Fruit fly (Drosophila melanogaster) whole organism, larva: ENCODE measurements around the gene CG14234.

ENCODE experiments used
- noc ChIP-seq: fragments of 200-800 bp; sonication (Bioruptor generic); optimal IDR thresholded peaks from 3 replicates; lab custom pipeline; 2019; ENCODE audit warnings: missing biosample characterization, mild to moderate bottlenecking, missing genetic modification characterization, moderate library complexity

The CG14234 gene

DNA sequence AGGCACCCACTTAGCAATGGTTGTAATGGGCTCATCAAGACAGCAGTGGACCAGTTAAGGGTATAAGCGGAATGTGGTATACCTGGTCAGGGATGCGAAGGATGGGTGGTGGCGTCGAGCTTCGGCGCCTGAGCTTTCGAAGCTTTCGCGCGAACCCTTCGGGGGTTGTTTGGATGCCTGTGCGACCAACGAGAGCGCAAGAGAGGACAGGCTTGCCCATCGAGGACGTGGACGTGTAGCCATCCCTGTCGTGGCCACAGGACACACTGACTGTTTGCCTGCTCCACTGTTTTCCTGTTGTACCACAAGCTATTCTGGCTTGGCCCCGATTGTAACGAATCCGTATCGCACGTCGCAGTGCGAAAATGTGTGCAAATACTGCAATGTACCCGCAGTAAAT lies at the start of gene CG14234:
CG14234 (plus strand) TSS at position 301 of the 400 bp plus-strand sequence.
- no peak for TF ChIP-seq noc (tag; lab: Kevin White, UChicago)

DNA sequence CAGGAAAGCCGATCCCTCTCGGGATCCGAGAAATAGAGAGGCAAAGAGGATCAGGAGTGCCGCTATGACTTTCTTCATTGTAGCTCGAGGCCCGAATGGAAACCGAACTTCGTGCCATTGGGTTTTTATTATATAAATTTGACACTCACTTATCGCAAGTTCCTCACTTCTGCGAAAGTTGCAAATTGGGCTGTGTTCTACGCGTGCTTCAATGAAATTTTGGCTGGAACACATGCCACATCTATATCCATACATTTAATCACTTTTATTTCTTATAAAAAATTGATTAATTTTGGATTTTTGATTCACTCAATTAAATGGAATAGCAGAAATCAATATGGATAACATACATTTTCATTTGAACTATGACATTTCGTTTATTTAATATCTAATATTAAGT lies 46.5 kb upstream of the CG14234 start, which contains the start of gene CG14227:
CG14227 (minus strand) TSS at position 101 of the 400 bp plus-strand sequence.
- TF ChIP-seq noc (tag; lab: Kevin White, UChicago): no peak

DNA sequence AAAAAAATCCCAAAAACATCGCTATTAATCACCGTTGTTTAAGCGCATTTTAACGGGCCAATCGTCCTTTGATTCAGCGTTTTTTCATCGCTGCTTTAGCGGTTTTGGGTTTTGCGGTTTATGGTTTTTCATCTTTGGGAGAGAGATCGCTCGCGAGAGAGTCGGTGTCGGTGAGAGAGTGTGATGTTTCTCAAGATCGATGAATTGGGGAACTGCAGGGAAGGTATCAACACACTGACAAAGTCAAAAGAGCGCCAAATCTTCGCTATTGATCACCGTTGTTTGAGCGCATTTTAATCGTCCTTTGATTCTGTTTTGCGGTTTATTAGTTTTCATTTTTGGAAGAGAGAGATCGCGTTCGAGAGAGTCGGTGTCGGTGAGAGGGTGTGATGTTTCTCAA lies 45.3 kb upstream of the CG14234 start:
- TF ChIP-seq noc (tag; lab: Kevin White, UChicago): no peak

DNA sequence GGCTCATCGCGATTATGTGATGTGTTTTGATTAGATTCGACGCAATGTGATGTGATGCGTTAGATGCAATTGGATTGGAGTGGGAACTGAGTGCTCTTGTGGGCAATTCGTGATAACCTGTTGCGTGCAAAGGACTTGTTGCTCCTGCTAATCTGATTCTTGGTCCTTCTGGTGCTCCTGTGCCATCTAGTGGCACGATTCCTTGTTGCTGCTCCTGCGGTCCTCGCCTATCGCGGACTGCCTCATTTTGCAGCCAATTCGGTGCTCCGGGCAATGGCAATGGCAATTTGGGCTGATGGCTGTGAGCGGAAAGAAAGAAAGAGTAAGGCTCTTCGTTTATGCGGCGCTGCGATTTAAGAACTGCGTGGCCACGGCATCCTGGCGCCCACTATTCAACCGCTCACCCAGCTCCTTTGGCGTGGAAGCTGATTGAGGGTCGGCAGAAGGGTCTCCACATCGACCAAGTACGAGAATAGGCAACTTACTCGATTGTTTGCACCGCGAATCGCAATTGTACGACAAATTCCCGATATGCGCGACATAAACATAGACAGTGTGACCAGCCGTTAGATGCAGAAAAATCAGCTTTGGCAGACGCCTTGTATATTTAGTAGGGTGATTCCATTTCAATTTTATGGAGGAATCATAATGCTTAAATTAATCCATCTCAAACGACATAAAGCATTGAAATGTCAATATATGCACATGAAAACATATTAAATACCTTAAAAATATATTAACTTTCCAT lies 42.2 kb upstream of the CG14234 start, which contains the start of gene Mer:
Mer (minus strand) TSS at position 550 of the 748 bp plus-strand sequence.
- peak; percentile 77 for TF ChIP-seq noc (tag; lab: Kevin White, UChicago)

DNA sequence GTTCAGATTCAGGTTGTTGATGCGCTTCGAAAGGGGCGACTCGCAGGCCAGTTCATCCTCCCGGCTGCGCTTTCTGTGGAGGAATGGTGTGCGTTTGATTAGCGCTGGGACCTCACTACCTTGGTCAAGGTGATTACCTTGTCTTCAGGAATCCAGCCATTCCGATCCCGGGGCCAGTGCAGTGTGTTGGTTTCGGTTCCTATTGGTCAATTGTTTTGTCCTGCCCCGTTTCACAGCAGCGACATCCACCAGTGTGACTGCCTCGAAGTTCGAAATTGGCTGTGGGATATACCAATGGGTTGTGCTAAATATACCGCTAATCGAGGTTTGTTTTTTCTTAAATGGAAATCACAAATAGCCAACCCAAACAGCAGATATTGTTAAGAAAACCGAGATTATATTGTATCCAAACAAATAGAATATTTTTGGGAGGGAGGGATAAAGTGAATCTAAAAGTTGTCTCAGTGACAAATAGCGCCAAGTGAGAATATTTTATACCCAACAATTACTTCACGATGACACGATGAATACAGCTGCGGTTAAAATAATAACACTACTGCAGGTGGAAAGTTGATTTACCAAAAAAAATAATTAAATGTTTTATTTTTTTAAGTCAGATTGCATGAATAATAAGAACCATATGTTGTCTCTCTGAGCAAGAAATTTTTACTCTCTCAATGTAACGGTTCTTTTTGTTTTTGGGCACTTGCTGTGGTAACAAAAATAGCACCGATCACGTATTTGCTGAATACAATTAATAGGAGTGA lies 40.4 kb upstream of the CG14234 start, which contains the start of gene CG14229:
CG14229 (minus strand) TSS at position 459 of the 767 bp plus-strand sequence.
- TF ChIP-seq noc (tag; lab: Kevin White, UChicago): no peak

DNA sequence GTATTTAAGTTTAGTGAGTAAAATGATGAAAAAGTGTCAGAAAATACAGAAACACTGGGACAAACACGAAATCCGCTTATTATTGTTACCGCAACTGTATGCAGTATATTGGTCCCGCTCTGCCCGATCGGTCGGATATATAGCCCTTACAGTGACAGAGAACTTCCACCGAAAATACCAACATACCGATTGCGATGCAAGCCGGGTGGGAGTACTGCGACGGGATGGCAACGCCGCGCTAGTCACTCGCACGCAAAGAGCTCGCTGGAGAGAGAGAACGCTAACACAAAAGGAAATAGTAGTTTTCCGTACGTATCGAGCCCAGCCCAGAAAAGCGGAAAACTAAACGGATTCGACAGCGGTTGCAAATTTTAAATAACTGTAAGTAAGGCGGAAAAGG lies 38.5 kb upstream of the CG14234 start, which contains the start of gene Cdc42:
Cdc42 (plus strand) TSS at position 247 of the 400 bp plus-strand sequence.
- no peak for TF ChIP-seq noc (tag; lab: Kevin White, UChicago)

DNA sequence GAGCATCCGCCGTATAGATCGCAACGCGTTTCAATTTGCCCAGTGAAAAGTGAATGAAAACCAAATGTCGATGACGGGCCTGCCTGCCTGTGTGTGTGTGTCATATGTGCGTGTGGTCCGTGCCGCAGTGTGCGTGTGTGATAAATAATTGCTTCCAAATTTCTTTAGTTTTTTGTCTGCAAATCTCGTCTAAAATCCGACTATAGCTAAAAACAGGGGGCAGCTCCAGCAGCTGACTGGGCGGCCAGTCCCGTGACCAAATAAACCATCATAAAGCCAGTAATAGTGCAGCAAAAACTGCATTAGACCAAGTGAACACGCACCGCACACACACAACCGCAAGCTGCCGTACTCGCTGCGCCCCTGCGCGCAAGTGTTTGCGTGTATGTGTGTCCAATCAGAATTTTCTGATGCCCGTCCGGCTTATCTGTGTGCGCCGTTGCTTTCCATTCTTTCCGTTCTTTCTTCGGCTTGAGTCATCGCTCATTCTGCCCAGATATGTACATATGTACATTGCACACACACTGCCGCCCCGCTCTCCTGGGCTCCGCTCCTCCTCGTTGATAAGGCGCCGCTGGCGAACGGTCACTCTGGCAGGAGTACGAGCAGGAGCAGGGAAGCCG lies 38.0 kb upstream of the CG14234 start:
- no peak for TF ChIP-seq noc (tag; lab: Kevin White, UChicago)

DNA sequence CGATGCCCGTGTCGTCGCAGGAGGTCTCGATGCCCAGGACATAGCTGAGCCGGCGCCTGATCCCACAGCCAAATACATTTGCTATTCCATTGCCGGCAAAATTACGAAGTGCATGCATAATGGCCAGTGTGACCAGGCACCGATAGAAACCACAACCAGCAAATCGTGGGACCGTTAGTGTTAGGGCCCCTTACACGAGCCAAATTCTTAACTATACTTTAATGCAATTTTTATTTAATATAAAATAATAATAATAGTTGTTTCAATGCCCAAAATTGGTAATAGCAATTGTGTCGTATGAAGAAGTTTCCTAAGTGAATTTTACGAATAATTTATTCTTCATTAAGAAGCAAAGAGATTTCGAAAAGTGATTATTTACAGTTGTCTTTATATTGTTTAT lies 33.8 kb upstream of the CG14234 start, which contains the start of gene Tcs4:
Tcs4 (minus strand) TSS at position 145 of the 400 bp plus-strand sequence.
- TF ChIP-seq noc (tag; lab: Kevin White, UChicago): no peak

DNA sequence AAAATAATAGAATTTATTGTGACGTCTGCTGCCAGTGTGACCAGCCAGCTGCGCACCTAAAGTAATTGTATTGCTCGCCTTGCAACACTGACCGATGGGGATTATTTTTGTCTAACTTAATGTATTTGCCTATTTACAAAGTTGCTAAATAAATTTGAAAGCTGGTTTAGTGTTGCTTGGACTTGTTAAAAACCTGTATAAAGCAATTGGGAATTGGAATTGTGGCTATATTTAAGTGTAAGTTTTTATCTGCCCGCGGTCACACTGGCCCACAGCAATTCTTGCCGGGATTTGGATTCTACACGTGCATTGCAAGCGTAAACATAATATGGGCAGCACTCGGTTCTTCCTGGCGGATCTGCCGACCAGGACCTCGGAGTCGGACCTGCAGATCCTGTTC lies 31.3 kb upstream of the CG14234 start, which contains the start of the genes CG14230 and CG14232:
CG14230 (plus strand) TSS at position 94 of the 400 bp plus-strand sequence.
CG14232 (minus strand) TSS at position 177 of the 400 bp plus-strand sequence.
- TF ChIP-seq noc (tag; lab: Kevin White, UChicago): peak; percentile 16

DNA sequence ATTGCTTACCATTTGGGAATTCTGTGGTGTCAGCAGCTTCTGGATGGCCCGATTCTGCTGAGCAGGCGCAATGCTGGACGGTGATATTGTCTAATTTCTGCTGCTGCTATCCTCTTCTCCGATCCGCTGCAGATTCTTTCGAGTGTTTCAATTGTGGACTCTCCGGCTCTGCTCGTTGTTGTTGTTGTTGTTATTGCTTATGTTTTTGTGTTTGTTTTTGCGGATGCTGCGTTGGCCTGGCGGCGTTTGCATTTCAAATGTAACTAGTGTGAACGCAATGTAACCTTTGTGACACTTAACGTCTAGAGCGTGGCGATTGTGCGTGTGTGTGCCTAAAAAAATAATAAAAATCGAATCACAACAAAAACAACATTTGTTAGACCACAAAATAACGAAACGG lies 23.4 kb upstream of the CG14234 start:
- no peak for TF ChIP-seq noc (tag; lab: Kevin White, UChicago)

DNA sequence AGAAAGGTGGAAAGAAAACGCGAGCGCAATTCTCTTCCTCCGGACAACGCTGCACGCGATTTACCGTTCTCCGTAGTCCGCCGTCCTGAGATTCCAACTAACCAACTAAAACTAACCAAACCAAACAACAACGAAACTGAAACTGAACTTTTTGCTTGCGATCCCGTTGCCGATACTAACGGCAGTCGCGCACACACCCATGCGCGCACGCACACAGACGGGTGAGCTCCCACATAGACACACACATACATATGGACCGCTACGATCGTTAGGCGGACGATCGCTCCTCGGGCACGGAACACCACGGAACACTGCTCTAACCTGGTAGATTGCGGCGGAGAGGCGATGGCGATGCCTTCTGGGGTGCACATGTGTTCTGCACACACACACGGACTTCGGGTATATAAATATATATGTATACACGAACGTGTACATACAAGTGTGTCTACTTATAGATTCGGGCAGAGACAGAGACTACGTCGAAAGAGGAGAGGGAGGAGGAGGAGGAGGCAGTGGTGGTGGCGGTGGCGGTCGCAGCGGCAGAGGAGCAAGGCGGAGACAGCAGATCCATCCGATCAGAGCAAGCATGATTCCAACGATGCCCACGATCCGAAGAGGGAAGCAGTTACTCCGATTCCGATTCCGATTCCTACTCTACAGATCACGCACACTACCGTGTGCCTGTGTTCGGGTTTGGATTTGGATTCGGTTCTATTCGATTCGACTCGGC lies 22.3 kb upstream of the CG14234 start, which contains the start of gene meso18E:
meso18E (minus strand) TSS at position 148 of the 730 bp plus-strand sequence.
- no peak for TF ChIP-seq noc (tag; lab: Kevin White, UChicago)

DNA sequence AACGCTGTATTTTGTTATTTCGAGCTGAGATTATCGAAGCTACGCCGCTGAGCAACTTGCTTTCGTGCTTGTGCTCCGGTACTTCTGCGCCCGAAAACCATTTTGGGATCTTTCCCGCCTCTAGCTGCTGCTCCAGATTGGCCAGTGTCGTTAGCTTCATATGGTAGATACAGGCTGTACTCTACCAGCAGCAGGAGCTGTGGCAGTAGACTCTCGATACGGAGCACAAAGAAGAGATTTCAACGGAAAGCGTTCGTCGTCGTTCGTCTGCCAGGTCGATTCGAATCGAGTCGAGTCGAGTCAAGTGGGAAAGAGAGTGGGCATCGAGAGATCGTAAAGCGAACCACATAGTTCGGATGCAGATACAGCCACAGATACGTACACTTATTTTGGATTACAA lies 20.6 kb upstream of the CG14234 start:
- no peak for TF ChIP-seq noc (tag; lab: Kevin White, UChicago)

DNA sequence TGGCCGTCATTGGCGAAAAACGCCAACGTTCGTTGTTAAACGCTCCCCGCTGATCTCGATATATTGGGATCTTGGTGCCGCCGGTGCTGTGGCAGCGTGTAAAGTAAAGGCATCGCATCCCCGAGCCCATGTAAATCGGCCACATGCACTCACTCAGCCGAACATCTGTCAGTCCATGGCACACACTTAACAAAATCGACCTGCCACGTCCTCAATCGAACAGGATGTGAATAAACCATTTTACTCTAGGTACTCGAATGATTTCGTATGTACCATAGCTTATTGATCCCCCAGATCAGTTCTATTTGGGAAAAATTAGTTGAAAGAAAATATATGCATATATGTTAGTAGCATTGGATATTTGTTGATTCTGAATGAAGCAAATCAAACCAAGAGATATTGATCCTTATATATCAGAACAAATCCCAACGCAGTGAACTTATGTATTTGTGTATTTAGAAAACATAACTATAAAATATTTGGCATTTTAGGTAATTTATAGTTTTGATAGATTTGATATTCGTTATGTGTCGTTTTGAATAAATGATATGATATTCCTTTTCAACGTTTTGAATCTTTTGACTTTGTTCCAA lies 18.9 kb upstream of the CG14234 start:
- no peak for TF ChIP-seq noc (tag; lab: Kevin White, UChicago)

DNA sequence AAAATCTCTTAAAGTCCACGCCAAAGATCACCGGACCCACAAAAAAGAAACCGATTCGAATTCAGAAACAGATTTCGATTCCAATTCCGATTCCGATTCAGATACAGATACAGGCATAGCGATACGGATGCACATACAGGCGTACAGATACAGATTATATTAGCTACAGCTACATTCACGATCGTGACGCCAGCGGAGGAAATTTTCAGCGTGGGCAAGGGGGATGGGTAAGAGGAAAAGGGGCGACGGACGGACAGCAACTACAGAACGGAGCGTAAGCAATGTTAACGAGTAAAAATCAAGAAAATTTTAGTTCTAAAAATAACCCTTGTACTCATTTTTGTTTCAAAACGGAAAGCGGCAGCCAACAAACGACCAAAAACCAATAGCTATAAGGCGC lies 18.3 kb upstream of the CG14234 start:
- TF ChIP-seq noc (tag; lab: Kevin White, UChicago): no peak
